Fruit fly (Drosophila melanogaster) whole organism, embryonic: ENCODE results near the gene mus301.

ENCODE experiments used
- CG1233 ChIP-seq: fragments of 200-800 bp; sonication (Bioruptor generic); optimal IDR thresholded peaks from 4 replicates; lab custom pipeline; 2018; ENCODE audit warnings: missing biosample characterization, mild to moderate bottlenecking, missing genetic modification characterization
- CG14050 ChIP-seq: fragments of 200-800 bp; sonication (Bioruptor generic); IDR thresholded peaks from 3 replicates; pipeline ENCODE4 v1.3.6; 2022; ENCODE audit warnings: missing biosample characterization, missing genetic modification characterization
- CG1529 ChIP-seq: fragments of 200-800 bp; sonication (Bioruptor generic); optimal IDR thresholded peaks from 3 replicates; lab custom pipeline; 2018; ENCODE audit warnings: missing biosample characterization, missing genetic modification characterization
- CG1647 ChIP-seq: fragments of 200-800 bp; sonication (Bioruptor generic); optimal IDR thresholded peaks from 3 replicates; lab custom pipeline; 2016; ENCODE audit warnings: missing biosample characterization, missing genetic modification characterization
- CG17361 ChIP-seq: fragments of 200-800 bp; sonication (Bioruptor generic); IDR thresholded peaks from 3 replicates; pipeline ENCODE4 v1.3.6; 2022; ENCODE audit warnings: missing biosample characterization, missing genetic modification characterization
- CG17802 ChIP-seq: fragments of 200-800 bp; sonication (Bioruptor generic); optimal IDR thresholded peaks from 2 replicates; lab custom pipeline; 2018; ENCODE audit warnings: missing biosample characterization, mild to moderate bottlenecking, missing genetic modification characterization, moderate library complexity
- CG18262 ChIP-seq: fragments of 200-800 bp; optimal IDR thresholded peaks from 3 replicates; lab custom pipeline; 2019; ENCODE audit warnings: missing biosample characterization, mild to moderate bottlenecking, missing genetic modification characterization, moderate library complexity
- CG2712 ChIP-seq: fragments of 200-800 bp; optimal IDR thresholded peaks from 3 replicates; lab custom pipeline; 2019; ENCODE audit warnings: missing biosample characterization, mild to moderate bottlenecking, missing genetic modification characterization, moderate library complexity
- CG33557 ChIP-seq: fragments of 200-800 bp; sonication (Bioruptor generic); optimal IDR thresholded peaks from 2 replicates; lab custom pipeline; 2019; ENCODE audit warnings: missing biosample characterization, mild to moderate bottlenecking, missing genetic modification characterization, moderate library complexity
- CG3726 ChIP-seq: fragments of 200-800 bp; sonication (Bioruptor generic); IDR thresholded peaks from 3 replicates; pipeline ENCODE4, ENCODE4 v1.3.6; 2022; ENCODE audit warnings: missing biosample characterization, missing genetic modification characterization
- CG42726 ChIP-seq: fragments of 200-800 bp; sonication (Bioruptor generic); IDR thresholded peaks from 2 replicates; pipeline ENCODE4 v1.3.6; 2022; ENCODE audit warnings: missing biosample characterization, missing genetic modification characterization; ENCODE audit not compliant: partially characterized antibody
- CG7786 ChIP-seq: fragments of 200-800 bp; sonication (Bioruptor generic); optimal IDR thresholded peaks from 2 replicates; lab custom pipeline; 2016; ENCODE audit warnings: missing biosample characterization, missing genetic modification characterization
- CG9215 ChIP-seq: fragments of 200-800 bp; sonication (Bioruptor generic); IDR thresholded peaks from 2 replicates; pipeline ENCODE4 v1.3.6; 2022; ENCODE audit warnings: missing biosample characterization, missing genetic modification characterization
- CoRest ChIP-seq: fragments of 200-800 bp; sonication (Bioruptor generic); optimal IDR thresholded peaks from 3 replicates; lab custom pipeline; 2018; ENCODE audit warnings: missing biosample characterization, mild to moderate bottlenecking, missing genetic modification characterization, moderate library complexity
- D19B ChIP-seq: fragments of 200-800 bp; sonication (Bioruptor generic); optimal IDR thresholded peaks from 2 replicates; lab custom pipeline; 2017; ENCODE audit warnings: missing biosample characterization, mild to moderate bottlenecking, missing genetic modification characterization
- Dll ChIP-seq: fragments of 200-800 bp; sonication (Bioruptor generic); IDR thresholded peaks from 4 replicates; pipeline ENCODE4 v1.3.6; 2022; ENCODE audit warnings: missing biosample characterization, missing genetic modification characterization; ENCODE audit not compliant: partially characterized antibody
- Dp ChIP-seq: fragments of 200-800 bp; sonication (Bioruptor generic); optimal IDR thresholded peaks from 2 replicates; lab custom pipeline; 2018; ENCODE audit warnings: missing biosample characterization, mild to moderate bottlenecking, missing genetic modification characterization, moderate library complexity
- Drgx ChIP-seq: fragments of 200-800 bp; sonication (Bioruptor generic); IDR thresholded peaks from 2 replicates; pipeline ENCODE4 v1.3.6; 2022; ENCODE audit warnings: missing biosample characterization, missing genetic modification characterization
- E2f1 ChIP-seq: fragments of 200-800 bp; sonication (Bioruptor generic); IDR thresholded peaks from 2 replicates; pipeline ENCODE4 v1.3.6; 2022; ENCODE audit warnings: missing biosample characterization, missing genetic modification characterization
- Gug ChIP-seq: fragments of 200-800 bp; sonication (Bioruptor generic); IDR thresholded peaks from 4 replicates; pipeline ENCODE4 v1.3.6; 2022; ENCODE audit warnings: missing biosample characterization, missing genetic modification characterization
- HmgZ ChIP-seq: fragments of 200-800 bp; sonication (Bioruptor generic); optimal IDR thresholded peaks from 2 replicates; lab custom pipeline; 2018; ENCODE audit warnings: missing biosample characterization, mild to moderate bottlenecking, missing genetic modification characterization
- Hsf ChIP-seq: fragments of 200-800 bp; sonication (Bioruptor generic); optimal IDR thresholded peaks from 3 replicates; lab custom pipeline; 2016; ENCODE audit warnings: missing biosample characterization, missing genetic modification characterization
- Jarid2 ChIP-seq: fragments of 200-800 bp; sonication (Bioruptor generic); optimal IDR thresholded peaks from 3 replicates; lab custom pipeline; 2017; ENCODE audit warnings: mild to moderate bottlenecking, missing biosample characterization, missing genetic modification reagents, missing genetic modification characterization
- Lpt ChIP-seq: fragments of >200 bp; optimal IDR thresholded peaks from 2 replicates; lab custom pipeline; 2018; ENCODE audit warnings: missing biosample characterization, missing genetic modification characterization
- MTF-1 ChIP-seq: fragments of 200-800 bp; sonication (Bioruptor generic); optimal IDR thresholded peaks from 2 replicates; lab custom pipeline; 2018; ENCODE audit warnings: missing biosample characterization, mild to moderate bottlenecking, missing genetic modification characterization, borderline replicate concordance
- Mrtf ChIP-seq: fragments of 200-800 bp; sonication (Bioruptor generic); IDR thresholded peaks from 3 replicates; pipeline ENCODE4 v1.3.6; 2022; ENCODE audit warnings: missing biosample characterization, missing genetic modification characterization
- Neu2 ChIP-seq: fragments of 200-800 bp; sonication (Bioruptor generic); optimal IDR thresholded peaks from 3 replicates; lab custom pipeline; 2016; ENCODE audit warnings: missing biosample characterization, missing genetic modification characterization, borderline replicate concordance
- Nf-YC ChIP-seq: fragments of 200-800 bp; optimal IDR thresholded peaks from 3 replicates; lab custom pipeline; 2019; ENCODE audit warnings: missing biosample characterization, mild to moderate bottlenecking, missing genetic modification characterization, moderate library complexity
- Oli ChIP-seq: fragments of 200-800 bp; sonication (Bioruptor generic); optimal IDR thresholded peaks from 2 replicates; lab custom pipeline; 2018; ENCODE audit warnings: missing biosample characterization, mild to moderate bottlenecking, missing genetic modification characterization, moderate library complexity
- Rx ChIP-seq: fragments of 200-800 bp; sonication (Bioruptor generic); IDR thresholded peaks from 2 replicates; pipeline ENCODE4 v1.3.6; 2022; ENCODE audit warnings: missing biosample characterization, missing genetic modification characterization
- Sox102F ChIP-seq: fragments of 200-800 bp; sonication (Bioruptor generic); optimal IDR thresholded peaks from 2 replicates; lab custom pipeline; 2018; ENCODE audit warnings: missing biosample characterization, mild to moderate bottlenecking, missing genetic modification characterization, moderate library complexity
- ash1 ChIP-seq: fragments of 200-800 bp; sonication (Bioruptor generic); optimal IDR thresholded peaks from 2 replicates; lab custom pipeline; 2018; ENCODE audit warnings: missing biosample characterization, mild to moderate bottlenecking, missing genetic modification characterization
- cad ChIP-seq: fragments of >200 bp; optimal IDR thresholded peaks from 2 replicates; lab custom pipeline; 2017; ENCODE audit warnings: missing biosample characterization, missing genetic modification characterization
- croc ChIP-seq: fragments of 200-800 bp; sonication (Bioruptor generic); conservative IDR thresholded peaks from 3 replicates; pipeline ENCODE4 v1.3.6; 2022; ENCODE audit warnings: missing biosample characterization, missing genetic modification characterization
- grn ChIP-seq: fragments of 200-800 bp; sonication (Bioruptor generic); optimal IDR thresholded peaks from 3 replicates; lab custom pipeline; 2017; ENCODE audit warnings: missing biosample characterization, missing genetic modification characterization
- gsb ChIP-seq: fragments of 200-800 bp; sonication (Bioruptor generic); IDR thresholded peaks from 2 replicates; pipeline ENCODE4 v1.3.6; 2022; ENCODE audit warnings: missing biosample characterization, missing genetic modification characterization
- hbn ChIP-seq: fragments of 200-800 bp; sonication (Bioruptor generic); IDR thresholded peaks from 2 replicates; pipeline ENCODE4 v1.3.6; 2022; ENCODE audit warnings: missing biosample characterization, missing genetic modification characterization; ENCODE audit not compliant: partially characterized antibody
- lov ChIP-seq, 2 experiments: fragments of 200-800 bp in 1 of 2; fragments of >200 bp in 1 of 2; sonication (Bioruptor generic) in 1 of 2; IDR thresholded peaks in 1 of 2; optimal IDR thresholded peaks in 1 of 2; 2 replicates in 1 of 2; 3 replicates in 1 of 2; pipeline versions ENCODE4 v1.3.6 to Lab custom; 2017 to 2022; ENCODE audit warnings: missing biosample characterization in 1 of 2, missing genetic modification characterization in 1 of 2
- nmo ChIP-seq: fragments of 200-800 bp; sonication (Bioruptor generic); optimal IDR thresholded peaks from 2 replicates; lab custom pipeline; 2018; ENCODE audit warnings: missing biosample characterization, mild to moderate bottlenecking, missing genetic modification characterization, moderate library complexity
- nom ChIP-seq: fragments of 200-800 bp; sonication (Bioruptor generic); optimal IDR thresholded peaks from 2 replicates; lab custom pipeline; 2017; ENCODE audit warnings: missing biosample characterization, missing genetic modification characterization, mild to moderate bottlenecking, moderate library complexity, missing genetic modification reagents
- pan ChIP-seq, 4 experiments: fragments of >200 bp in 3 of 4; fragments of 200-800 bp in 1 of 4; sonication (Bioruptor generic) in 1 of 4; optimal IDR thresholded peaks in 3 of 4; IDR thresholded peaks in 1 of 4; 2 replicates each; pipeline versions ENCODE4 v1.3.6 to Lab custom; 2017 to 2022; ENCODE audit warnings: missing biosample characterization in 2 of 4, missing genetic modification characterization in 2 of 4, mixed read lengths in 1 of 4
- pum ChIP-seq: fragments of 200-800 bp; sonication (Bioruptor generic); optimal IDR thresholded peaks from 2 replicates; lab custom pipeline; 2016; ENCODE audit warnings: missing biosample characterization, missing genetic modification characterization
- repo ChIP-seq: fragments of 200-800 bp; sonication (Bioruptor generic); optimal IDR thresholded peaks from 2 replicates; lab custom pipeline; 2016; ENCODE audit warnings: missing biosample characterization, missing genetic modification characterization
- slbo ChIP-seq: fragments of 200-800 bp; sonication (Bioruptor generic); IDR thresholded peaks from 2 replicates; pipeline ENCODE4 v1.3.6; 2022; ENCODE audit warnings: missing biosample characterization, missing genetic modification characterization
- sqz ChIP-seq: fragments of 200-800 bp; sonication (Bioruptor generic); optimal IDR thresholded peaks from 3 replicates; lab custom pipeline; 2018; ENCODE audit warnings: missing biosample characterization, mild to moderate bottlenecking, missing genetic modification characterization
- tio ChIP-seq: fragments of 200-800 bp; sonication (Bioruptor generic); optimal IDR thresholded peaks from 2 replicates; lab custom pipeline; 2017; ENCODE audit warnings: missing biosample characterization, missing genetic modification characterization, inconsistent platforms
- tup ChIP-seq: fragments of 200-800 bp; sonication (Bioruptor generic); optimal IDR thresholded peaks from 2 replicates; lab custom pipeline; 2016; ENCODE audit warnings: missing biosample characterization, mild to moderate bottlenecking, missing genetic modification characterization, moderate library complexity
- vnd ChIP-seq: fragments of 200-800 bp; sonication (Bioruptor generic); IDR thresholded peaks from 3 replicates; pipeline ENCODE4 v1.3.6; 2022; ENCODE audit warnings: missing biosample characterization, missing genetic modification characterization; ENCODE audit not compliant: partially characterized antibody
- zfh2 ChIP-seq: fragments of 200-800 bp; sonication (Bioruptor generic); optimal IDR thresholded peaks from 2 replicates; lab custom pipeline; 2016; ENCODE audit warnings: missing biosample characterization, missing genetic modification characterization

The mus301 gene

dm6 chr3L:8091650-8092068 is 45.9 kb upstream of the mus301 start, which contains the start of gene CG7565 (continued):
- TF ChIP-seq CG17802 (tag; lab: Kevin White, UChicago) (no peak), nom (no peak), Jarid2 (GFP tag; lab: Kevin White, UChicago) (peak; percentile 23), E2f1 (no peak), CG1529 (no peak), Rx (GFP tag; lab: Robert Waterston, UW) (no peak), nmo (no peak), Gug (GFP tag; lab: Robert Waterston, UW) (peak; percentile 12; the same call in 1 of the 4 replicates), Hsf (GFP tag; lab: Kevin White, UChicago) (peak; percentile 44), Lpt (GFP tag; lab: Kevin White, UChicago) (no peak), croc (no peak), tio (no peak), repo (GFP tag; lab: Kevin White, UChicago) (no peak), gsb (GFP tag; lab: Robert Waterston, UW) (no peak), CG2712 (tag; lab: Kevin White, UChicago) (peak; percentile 12), CG1233 (peak; percentile 12), slbo (GFP tag; lab: Robert Waterston, UW) (peak; percentile 6; the same call in 1 of the 2 replicates), Drgx (GFP tag; lab: Robert Waterston, UW) (0 out of 2 replicates have a peak, but pooled peaks have one; percentile 12), hbn (GFP tag; lab: Robert Waterston, UW) (0 out of 2 replicates have a peak, but pooled peaks have one; percentile 32), zfh2 (GFP tag; lab: Kevin White, UChicago) (peak; percentile 69), Mrtf (GFP tag; lab: Robert Waterston, UW) (no peak), CG9215 (GFP tag; lab: Robert Waterston, UW) (no peak), Dll (peak; percentile 53; the same call in 1 of the 4 replicates), CoRest (tag; lab: Kevin White, UChicago) (peak; percentile 18), CG18262 (tag; lab: Kevin White, UChicago) (peak; percentile 14), Neu2 (GFP tag; lab: Kevin White, UChicago) (no peak), Dp (GFP tag; lab: Kevin White, UChicago) (peak; percentile 38), CG17361 (GFP tag; lab: Robert Waterston, UW) (no peak), cad (no peak), CG7786 (GFP tag; lab: Kevin White, UChicago) (peak; percentile 33), D19B (peak; percentile 5), Oli (no peak), CG1647 (peak; percentile 26), CG33557 (GFP tag; lab: Kevin White, UChicago) (no peak), vnd (no peak), Sox102F (GFP tag; lab: Kevin White, UChicago) (no peak), HmgZ (tag; lab: Kevin White, UChicago) (peak; percentile 70), CG42726 (GFP tag; lab: Robert Waterston, UW) (no peak), MTF-1 (GFP tag; lab: Kevin White, UChicago) (peak; percentile 33), CG14050 (GFP tag; lab: Robert Waterston, UW) (no peak), lov (optimal IDR thresholded peaks at IDR 0.05; lab: Kevin White, UChicago) (no peak), lov (GFP tag; IDR thresholded peaks at IDR 0.05; lab: Robert Waterston, UW) (no peak), sqz (GFP tag; lab: Kevin White, UChicago) (peak; percentile 77), tup (GFP tag; lab: Kevin White, UChicago) (peak; percentile 33), CG3726 (no peak), grn (GFP tag; lab: Kevin White, UChicago) (peak; percentile 3), pan (optimal IDR thresholded peaks at IDR 0.05; lab: Kevin White, UChicago) (no peak), pan (GFP tag; optimal IDR thresholded peaks at IDR 0.05 in 1 of 2, IDR thresholded peaks at IDR 0.05 in 1 of 2) (peak in 1 of 2 experiments; percentile 28), pum (GFP tag; lab: Kevin White, UChicago) (no peak), ash1 (GFP tag; lab: Kevin White, UChicago) (peak; percentile 43), Nf-YC (tag; lab: Kevin White, UChicago) (no peak)
